Worm (Caenorhabditis elegans) whole organism, mixed stage, embryonic: ENCODE data around the gene F56H9.8.

Experiments
- cnd-1 ChIP-seq: fragments of 200-800 bp; sonication (Bioruptor generic); optimal IDR thresholded peaks from 2 replicates; lab custom pipeline; 2018; ENCODE audit warnings: mild to moderate bottlenecking, missing genetic modification characterization, missing compliant biosample characterization
- unc-62 ChIP-seq: fragments of 150-350 bp; optimal IDR thresholded peaks from 2 replicates; lab custom pipeline; 2014; ENCODE audit warnings: missing biosample characterization, missing genetic modification reagents, missing genetic modification characterization

DNA sequence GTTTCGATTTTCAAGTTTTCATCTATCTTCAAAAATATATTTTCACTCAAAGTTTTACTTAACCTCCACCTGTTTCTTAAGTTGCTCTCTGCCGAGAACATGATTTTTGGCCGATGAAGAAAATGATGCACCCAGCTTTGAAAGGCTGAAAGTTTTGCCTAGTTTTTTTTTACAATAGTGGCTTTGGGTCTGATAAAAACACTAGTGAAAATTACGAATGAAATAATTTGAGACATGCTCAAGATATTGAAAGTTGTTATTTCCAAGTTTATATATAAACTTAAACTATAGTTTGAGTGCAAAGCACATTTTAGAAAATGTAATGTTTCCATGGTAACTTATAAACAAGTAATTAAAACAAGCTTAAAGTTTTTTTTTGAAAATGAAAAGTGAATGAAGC is 4.6 kb downstream of the F56H9.8 start, which contains the start of gene gpa-9:
- TF ChIP-seq unc-62 (GFP tag; lab: Kevin White, UChicago) (no peak), cnd-1 (no peak)
